Worm (Caenorhabditis elegans): ENCODE data around the gene cid-1.

The cid-1 gene

DNA sequence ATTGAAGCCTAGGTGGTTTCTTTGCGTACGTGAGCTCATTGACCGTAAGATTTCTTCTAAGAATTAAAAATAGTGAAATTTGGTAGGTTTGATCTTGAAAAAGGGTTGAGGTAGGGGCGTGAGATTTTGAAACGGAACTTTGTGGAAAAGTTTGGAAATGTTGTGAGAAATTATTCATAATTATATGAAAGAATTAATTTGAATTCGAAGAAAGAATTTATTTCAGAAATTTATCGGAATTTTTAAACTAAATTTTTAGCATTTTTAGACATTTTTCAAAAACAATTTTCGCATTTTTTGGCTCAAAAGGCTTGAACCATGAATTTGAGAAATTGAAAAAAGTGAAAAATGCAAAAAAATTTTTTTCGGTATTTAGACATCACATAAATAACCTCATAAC lies 40.4 kb downstream of the cid-1 start:
- TF ChIP-seq unc-62 (GFP tag; optimal IDR thresholded peaks at IDR 0.05 in 1 of 2) (peak in 1 of 2 experiments; percentile 90), unc-62 (tag; optimal IDR thresholded peaks at IDR 0.05) (no peak), egl-43 (GFP tag; IDR thresholded peaks at IDR 0.05) (no peak)

- TF ChIP-seq nhr-6 (tag; optimal IDR thresholded peaks at IDR 0.05) (no peak), spr-1 (tag; optimal IDR thresholded peaks at IDR 0.05) (no peak), T20F7.1 (GFP tag; optimal IDR thresholded peaks at IDR 0.05) (no peak), Y5F2A.4 (GFP tag; optimal IDR thresholded peaks at IDR 0.05) (no peak), mep-1 (tag; optimal IDR thresholded peaks at IDR 0.05) (no peak), Y105C5A.15 (GFP tag; IDR thresholded peaks at IDR 0.05) (no peak), ZK546.5 (tag; optimal IDR thresholded peaks at IDR 0.05) (no peak), ceh-82 (tag; optimal IDR thresholded peaks at IDR 0.05) (no peak), saeg-2 (GFP tag; IDR thresholded peaks at IDR 0.05) (no peak)
Observed at ce11 chrIII:5215375-5215774, 41.7 kb downstream of the cid-1 start, which contains the start of gene ZC155.4. ZC155.4 (minus strand) TSS chrIII:5215475.

ce11 chrIII:5217511-5217910 lies 43.8 kb downstream of the cid-1 start, which contains the start of gene cutl-19:
cutl-19 (minus strand) TSS chrIII:5217611.
- TF ChIP-seq zfp-3 (GFP tag; conservative IDR thresholded peaks at IDR 0.05) (no peak), F37D6.2 (tag; optimal IDR thresholded peaks at IDR 0.05) (no peak), F44E2.7 (GFP tag; IDR thresholded peaks at IDR 0.05) (no peak), spr-1 (tag; optimal IDR thresholded peaks at IDR 0.05) (no peak), madf-9 (GFP tag; conservative IDR thresholded peaks at IDR 0.05) (no peak), Y105C5A.15 (GFP tag; IDR thresholded peaks at IDR 0.05) (no peak), lsy-2 (tag; optimal IDR thresholded peaks at IDR 0.05) (no peak), mxl-3 (GFP tag; optimal IDR thresholded peaks at IDR 0.05) (no peak), ctbp-1 (GFP tag; IDR thresholded peaks at IDR 0.05) (no peak)

DNA sequence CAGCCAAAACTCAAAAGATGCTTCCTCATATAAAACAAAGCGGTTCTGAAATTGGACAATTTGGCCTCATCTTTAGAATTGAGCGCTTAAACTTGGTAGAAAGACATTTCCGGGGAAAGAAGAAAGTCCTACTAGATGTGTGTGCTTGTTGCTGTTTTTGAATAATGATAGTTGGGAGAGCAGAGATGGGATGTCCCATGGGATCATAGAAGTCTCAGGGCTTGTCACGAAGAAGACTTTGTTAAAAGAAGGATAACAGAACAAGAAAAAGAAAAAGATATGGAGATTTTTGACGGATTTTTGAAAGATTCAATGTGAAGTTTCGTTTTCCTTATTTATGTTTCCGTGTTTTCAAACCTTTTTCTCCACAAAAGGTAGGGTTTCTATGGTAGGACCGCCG lies 45.0 kb downstream of the cid-1 start, which contains the start of gene ZC155.2:
TSS of gene ZC155.2 (plus strand) at position 301 of the 400 bp plus-strand sequence.
- TF ChIP-seq daf-12 (tag; optimal IDR thresholded peaks at IDR 0.05) (no peak), ces-1 (GFP tag; optimal IDR thresholded peaks at IDR 0.05) (no peak), hif-1 (tag; optimal IDR thresholded peaks at IDR 0.05) (no peak), zfp-3 (GFP tag; conservative IDR thresholded peaks at IDR 0.05) (no peak), ctbp-1 (GFP tag; IDR thresholded peaks at IDR 0.05) (no peak), T20F7.1 (GFP tag; optimal IDR thresholded peaks at IDR 0.05) (no peak), Y48G9A.11 (GFP tag; IDR thresholded peaks at IDR 0.05) (no peak), tag-97 (GFP tag; IDR thresholded peaks at IDR 0.05) (no peak), hlh-11 (tag; optimal IDR thresholded peaks at IDR 0.05) (no peak), T26A8.4 (GFP tag; IDR thresholded peaks at IDR 0.05) (no peak), zip-11 (GFP tag; IDR thresholded peaks at IDR 0.05) (no peak), nhr-111 (GFP tag; optimal IDR thresholded peaks at IDR 0.05) (no peak), daf-8 (GFP tag; IDR thresholded peaks at IDR 0.05) (no peak), unc-130 (GFP tag; optimal IDR thresholded peaks at IDR 0.05) (no peak), Y75B8A.6 (GFP tag; IDR thresholded peaks at IDR 0.05) (no peak), pqm-1 (tag; optimal IDR thresholded peaks at IDR 0.05) (no peak), ZK546.5 (tag; optimal IDR thresholded peaks at IDR 0.05) (no peak), lin-15B (tag; optimal IDR thresholded peaks at IDR 0.05) (no peak)

ce11 chrIII:5221820-5222219 lies 48.1 kb downstream of the cid-1 start:
- no peak for TF ChIP-seq daf-16 (GFP tag; optimal IDR thresholded peaks at IDR 0.05)
- peak; percentile 83 for TF ChIP-seq daf-16 (tag; optimal IDR thresholded peaks at IDR 0.05)
- no peak for TF ChIP-seq ceh-62 (tag; optimal IDR thresholded peaks at IDR 0.05)
